Worm (Caenorhabditis elegans) whole organism, L3 larva: ENCODE data around the gene lsy-13.

Experiments used
- R02D3.7 ChIP-seq: fragments of 150-350 bp; optimal IDR thresholded peaks from 2 replicates; lab custom pipeline; 2014; ENCODE audit warnings: missing biosample characterization, missing genetic modification characterization
- ama-1 ChIP-seq: fragments of 150-350 bp; optimal IDR thresholded peaks from 2 replicates; lab custom pipeline; 2018
- ceh-28 ChIP-seq: fragments of 150-350 bp; optimal IDR thresholded peaks from 2 replicates; lab custom pipeline; 2014; ENCODE audit warnings: missing biosample characterization, missing genetic modification reagents, missing genetic modification characterization
- daf-12 ChIP-seq: fragments of 150-350 bp; optimal IDR thresholded peaks from 2 replicates; lab custom pipeline; 2014; ENCODE audit warnings: missing biosample characterization, missing genetic modification reagents, missing genetic modification characterization
- egl-27 ChIP-seq: sonication (generic microtip); optimal IDR thresholded peaks from 4 replicates; lab custom pipeline; 2017; ENCODE audit warnings: missing biosample characterization, missing genetic modification reagents, missing genetic modification characterization
- elt-3 ChIP-seq, 3 experiments: fragments of 150-350 bp in 1 of 3; sonication (generic microtip) in 2 of 3; optimal IDR thresholded peaks; 2 replicates in 2 of 3; 4 replicates in 1 of 3; lab custom pipeline; 2014 to 2017; ENCODE audit warnings: missing biosample characterization in 3 of 3, missing genetic modification characterization in 3 of 3
- eor-1 ChIP-seq, 2 experiments: fragments of 150-350 bp; optimal IDR thresholded peaks; 2 replicates each; lab custom pipeline; 2014 to 2018; ENCODE audit warnings: missing biosample characterization in 2 of 2, missing genetic modification characterization in 2 of 2
- nfya-1 ChIP-seq: sonication (generic microtip); optimal IDR thresholded peaks from 2 replicates; lab custom pipeline; 2017; ENCODE audit warnings: missing genetic modification characterization, mild to moderate bottlenecking, missing compliant biosample characterization, antibody characterized with exemption, moderate library complexity; ENCODE audit not compliant: insufficient read depth
- nhr-11 ChIP-seq: fragments of 150-350 bp; optimal IDR thresholded peaks from 2 replicates; lab custom pipeline; 2014; ENCODE audit warnings: missing biosample characterization, missing genetic modification characterization
- nhr-23 ChIP-seq: fragments of 150-350 bp; optimal IDR thresholded peaks from 2 replicates; lab custom pipeline; 2014; ENCODE audit warnings: missing biosample characterization, missing genetic modification reagents, missing genetic modification characterization
- nhr-25 ChIP-seq: sonication (generic microtip); optimal IDR thresholded peaks from 2 replicates; lab custom pipeline; 2017; ENCODE audit warnings: missing biosample characterization, missing genetic modification characterization
- tbx-2 ChIP-seq: sonication (generic microtip); optimal IDR thresholded peaks from 2 replicates; lab custom pipeline; 2016; ENCODE audit warnings: mild to moderate bottlenecking, missing genetic modification characterization, missing compliant biosample characterization
- unc-62 ChIP-seq: fragments of 150-350 bp; sonication (generic microtip); optimal IDR thresholded peaks from 4 replicates; lab custom pipeline; 2014; ENCODE audit warnings: missing biosample characterization, missing genetic modification reagents, missing genetic modification characterization

DNA sequence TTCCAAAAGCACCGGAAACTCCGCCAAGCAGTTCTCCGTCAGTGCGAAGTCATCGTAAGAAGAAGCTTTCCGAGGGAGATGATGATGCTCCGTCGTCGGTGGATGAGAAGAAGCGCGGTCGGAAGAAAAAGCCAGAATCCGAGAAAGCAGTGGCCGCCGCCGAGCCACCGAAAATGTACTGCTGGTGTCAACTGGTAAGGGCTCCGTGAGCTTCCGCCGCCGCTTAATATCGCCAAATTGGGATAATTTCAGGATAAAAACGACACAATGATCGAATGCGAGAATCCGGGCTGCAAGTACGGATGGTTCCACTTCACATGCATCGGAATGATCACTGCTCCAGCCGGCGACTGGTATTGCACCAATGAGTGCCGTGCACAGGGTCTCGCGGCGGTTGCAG is 1.2 kb downstream of the lsy-13 start:
- TF ChIP-seq daf-12 (tag; lab: Kevin White, UChicago) (no peak), unc-62 (GFP tag; lab: Kevin White, UChicago) (no peak), ama-1 (lab: Kevin White, UChicago) (no peak), nfya-1 (tag; lab: Kevin White, UChicago) (no peak), eor-1 (tag; optimal IDR thresholded peaks at IDR 0.05; lab: Kevin White, UChicago) (no peak), egl-27 (tag; lab: Kevin White, UChicago) (no peak), tbx-2 (tag; lab: Kevin White, UChicago) (no peak), nhr-25 (tag; lab: Kevin White, UChicago) (no peak), nhr-23 (tag; lab: Kevin White, UChicago) (no peak), ceh-28 (tag; lab: Kevin White, UChicago) (no peak), nhr-11 (tag; lab: Kevin White, UChicago) (no peak), R02D3.7 (tag; lab: Kevin White, UChicago) (no peak), elt-3 (tag; optimal IDR thresholded peaks at IDR 0.05; lab: Kevin White, UChicago) (no peak)
